Worm (Caenorhabditis elegans): ENCODE measurements around the gene Y53F4B.10.
A peak's percentile ranks its signal among the peaks of the same experiment; 100 is the strongest.

Gene Y53F4B.10

ce11 chrII:14983909-14984308 is 19.4 kb downstream of the Y53F4B.10 start, which contains the start of gene Y53F4B.5:
Gene Y53F4B.5 (minus strand): TSS chrII:14984009.
- TF ChIP-seq ztf-11 (tag; optimal IDR thresholded peaks at IDR 0.05) (no peak), unc-62 (GFP tag; optimal IDR thresholded peaks at IDR 0.05) (no peak), lin-11 (tag; optimal IDR thresholded peaks at IDR 0.05) (no peak), nhr-77 (tag; optimal IDR thresholded peaks at IDR 0.05) (no peak), nhr-129 (tag; optimal IDR thresholded peaks at IDR 0.05) (no peak)

DNA sequence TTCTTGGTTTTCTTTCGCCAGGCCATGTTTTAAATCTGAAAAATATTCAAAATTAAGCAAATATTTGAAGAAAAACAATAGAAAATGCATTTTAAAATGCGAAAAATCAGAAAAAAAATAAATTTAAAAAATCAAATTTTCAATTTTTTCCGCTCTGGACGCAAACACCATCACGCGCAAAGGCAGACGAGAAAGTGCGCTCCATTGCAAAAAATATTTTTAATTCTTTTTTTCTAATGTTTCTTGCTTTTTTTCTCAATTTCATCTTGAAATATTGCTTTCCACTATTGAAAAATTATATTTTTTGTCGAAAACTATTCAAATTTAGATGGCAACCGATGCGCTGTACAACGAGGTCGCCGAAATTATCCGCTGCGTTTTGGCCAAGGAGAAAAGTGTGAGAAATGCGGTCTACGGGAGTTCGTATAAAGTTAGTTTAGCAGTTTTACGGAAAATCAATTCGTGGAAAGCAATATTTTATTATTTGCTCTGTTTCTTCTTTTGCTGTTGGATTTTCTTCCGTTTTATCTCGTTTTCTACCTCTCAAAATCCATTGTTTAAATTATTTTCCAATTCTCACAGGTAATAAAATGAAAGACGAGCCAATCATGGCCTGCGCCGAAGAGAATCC is 33.9 kb downstream of the Y53F4B.10 start, which contains the start of the genes pole-4, nsun-5 and metl-2:
Gene pole-4 (minus strand): TSS at position 35 of the 631 bp plus-strand sequence.
Gene nsun-5 (plus strand): TSS at position 298 of the 631 bp plus-strand sequence.
Gene metl-2 (plus strand): TSS at position 581 of the 631 bp plus-strand sequence.
- TF ChIP-seq gmeb-1 (tag; optimal IDR thresholded peaks at IDR 0.05) (peak; percentile 74), lin-13 (GFP tag; optimal IDR thresholded peaks at IDR 0.05) (peak; percentile 39), nhr-10 (tag; optimal IDR thresholded peaks at IDR 0.05) (no peak), snpc-4 (tag; optimal IDR thresholded peaks at IDR 0.05) (peak; percentile 55), ZK546.5 (tag; optimal IDR thresholded peaks at IDR 0.05) (no peak), mbf-1 (tag; optimal IDR thresholded peaks at IDR 0.05) (no peak), unc-55 (GFP tag; optimal IDR thresholded peaks at IDR 0.05) (peak; percentile 78), C34F6.9 (tag; optimal IDR thresholded peaks at IDR 0.05) (peak; percentile 71), lsy-2 (tag; optimal IDR thresholded peaks at IDR 0.05) (peak in 1 of 2 experiments; percentile 73), nhr-25 (tag; optimal IDR thresholded peaks at IDR 0.05) (peak; percentile 1), fos-1 (tag; optimal IDR thresholded peaks at IDR 0.05) (peak; percentile 7), crh-2 (tag; optimal IDR thresholded peaks at IDR 0.05) (peak; percentile 27), unc-39 (tag; optimal IDR thresholded peaks at IDR 0.05) (no peak), egl-27 (tag; optimal IDR thresholded peaks at IDR 0.05) (no peak), mab-5 (tag; optimal IDR thresholded peaks at IDR 0.05) (no peak), dmd-4 (tag; optimal IDR thresholded peaks at IDR 0.05) (no peak), Y55F3AM.14 (GFP tag; optimal IDR thresholded peaks at IDR 0.05) (no peak), nhr-23 (tag; optimal IDR thresholded peaks at IDR 0.05) (no peak)

DNA sequence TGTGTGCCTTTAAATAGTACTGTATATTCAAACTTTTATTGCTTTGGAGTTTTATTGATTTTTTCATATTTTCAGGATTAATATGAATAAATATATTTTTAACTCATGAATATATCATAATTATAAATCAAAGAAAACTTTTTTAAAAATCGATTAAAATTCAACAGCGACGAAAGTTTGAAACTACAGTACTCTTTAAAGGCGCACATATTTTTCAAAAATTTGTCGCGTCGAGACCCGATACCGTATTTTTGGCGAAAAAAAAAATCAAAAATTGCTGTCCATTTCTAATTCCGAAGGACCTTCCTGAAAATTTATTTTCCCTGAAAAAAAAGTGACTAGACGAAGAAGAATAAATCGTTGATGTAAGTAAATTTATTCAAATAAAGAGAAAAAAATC is 35.0 kb downstream of the Y53F4B.10 start:
- TF ChIP-seq ztf-11 (tag; optimal IDR thresholded peaks at IDR 0.05) = no peak
- TF ChIP-seq R02D3.7 (tag; optimal IDR thresholded peaks at IDR 0.05) = no peak
- TF ChIP-seq nhr-21 (tag; optimal IDR thresholded peaks at IDR 0.05) = no peak
- TF ChIP-seq snpc-4 (tag; optimal IDR thresholded peaks at IDR 0.05) = no peak
- TF ChIP-seq egl-27 (tag; optimal IDR thresholded peaks at IDR 0.05) = no peak
- TF ChIP-seq aly-2 (tag; optimal IDR thresholded peaks at IDR 0.05) = no peak
- no peak for TF ChIP-seq unc-62 (GFP tag; optimal IDR thresholded peaks at IDR 0.05)
- TF ChIP-seq nhr-12 (tag; optimal IDR thresholded peaks at IDR 0.05) = no peak
- TF ChIP-seq alr-1 (tag; optimal IDR thresholded peaks at IDR 0.05) = no peak
- no peak for TF ChIP-seq lin-39 (tag; optimal IDR thresholded peaks at IDR 0.05)
- TF ChIP-seq blmp-1 (tag; optimal IDR thresholded peaks at IDR 0.05; ENCODE audit: insufficient read depth) = no peak
- TF ChIP-seq lsy-2 (tag; optimal IDR thresholded peaks at IDR 0.05) = no peak
- no peak for TF ChIP-seq nhr-10 (tag; optimal IDR thresholded peaks at IDR 0.05)
- no peak for TF ChIP-seq ceh-82 (tag; optimal IDR thresholded peaks at IDR 0.05)
- TF ChIP-seq ztf-4 (tag; optimal IDR thresholded peaks at IDR 0.05) = no peak
- no peak for TF ChIP-seq C34F6.9 (tag; optimal IDR thresholded peaks at IDR 0.05)
- TF ChIP-seq peb-1 (tag; optimal IDR thresholded peaks at IDR 0.05) = no peak
- TF ChIP-seq lin-11 (tag; optimal IDR thresholded peaks at IDR 0.05) = no peak
- no peak for TF ChIP-seq sma-9 (GFP tag; optimal IDR thresholded peaks at IDR 0.05)
- no peak for TF ChIP-seq sma-9 (tag; optimal IDR thresholded peaks at IDR 0.05)
- no peak for TF ChIP-seq ama-1 (optimal IDR thresholded peaks at IDR 0.05)

DNA sequence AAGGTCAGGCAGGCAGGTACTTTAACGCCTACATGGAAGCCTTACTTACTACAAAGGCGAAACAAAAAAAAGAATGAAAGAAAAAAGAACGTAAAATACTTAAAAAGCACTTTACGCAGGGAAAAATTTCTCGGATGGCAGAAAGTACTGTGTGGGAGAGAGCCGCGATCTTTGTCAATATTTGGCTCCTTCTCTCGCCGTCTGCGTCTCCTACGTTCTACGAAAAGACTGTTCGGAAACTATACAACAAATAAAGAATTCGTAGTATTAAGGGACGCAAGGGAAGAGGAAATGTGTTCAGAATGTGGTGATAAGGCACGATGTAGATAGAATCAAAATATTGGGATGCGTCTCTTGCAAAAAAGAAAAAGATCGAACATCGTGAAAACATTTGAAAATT is 36.2 kb downstream of the Y53F4B.10 start:
- TF ChIP-seq alr-1 (tag; optimal IDR thresholded peaks at IDR 0.05) (no peak), F13H6.1 (tag; optimal IDR thresholded peaks at IDR 0.05) (peak; percentile 27), ztf-11 (tag; optimal IDR thresholded peaks at IDR 0.05) (no peak)
